Fruit fly (Drosophila melanogaster) whole organism, embryonic: ENCODE measurements around the gene Nup98-96.

Experiments used
- Ada2b ChIP-seq: fragments of 200-800 bp; sonication (Bioruptor generic); IDR thresholded peaks from 2 replicates; pipeline ENCODE4 v1.3.6; 2022; ENCODE audit warnings: missing biosample characterization, missing genetic modification characterization
- CG11247 ChIP-seq: fragments of 200-800 bp; sonication (Bioruptor generic); IDR thresholded peaks from 2 replicates; pipeline ENCODE4 v1.3.6; 2022; ENCODE audit warnings: missing biosample characterization, missing genetic modification characterization
- CG12071 ChIP-seq: fragments of 200-800 bp; sonication (Bioruptor generic); optimal IDR thresholded peaks from 3 replicates; lab custom pipeline; 2018; ENCODE audit warnings: missing biosample characterization, mild to moderate bottlenecking, missing genetic modification characterization
- CG13624 ChIP-seq: fragments of 200-800 bp; sonication (Bioruptor generic); optimal IDR thresholded peaks from 2 replicates; lab custom pipeline; 2016; ENCODE audit warnings: missing biosample characterization, missing genetic modification characterization
- CG14667 ChIP-seq: fragments of 200-800 bp; sonication (Bioruptor generic); IDR thresholded peaks from 2 replicates; pipeline ENCODE4 v1.3.6; 2022; ENCODE audit warnings: missing biosample characterization, missing genetic modification characterization
- CG16863 ChIP-seq: fragments of 200-800 bp; sonication (Bioruptor generic); optimal IDR thresholded peaks from 3 replicates; lab custom pipeline; 2016; ENCODE audit warnings: missing biosample characterization, missing genetic modification characterization
- CG1832 ChIP-seq: fragments of 200-800 bp; sonication (Bioruptor generic); optimal IDR thresholded peaks from 2 replicates; lab custom pipeline; 2017; ENCODE audit warnings: missing biosample characterization, mild to moderate bottlenecking, missing genetic modification characterization, inconsistent platforms
- CG30020 ChIP-seq: fragments of 200-800 bp; optimal IDR thresholded peaks from 2 replicates; lab custom pipeline; 2019; ENCODE audit warnings: missing biosample characterization, mild to moderate bottlenecking, missing genetic modification characterization, moderate library complexity
- CG31388 ChIP-seq: fragments of 200-800 bp; sonication (Bioruptor generic); optimal IDR thresholded peaks from 2 replicates; lab custom pipeline; 2016; ENCODE audit warnings: missing biosample characterization, missing genetic modification characterization
- CG3847 ChIP-seq: fragments of 200-800 bp; sonication (Bioruptor generic); IDR thresholded peaks from 2 replicates; pipeline ENCODE4 v1.3.6; 2022; ENCODE audit warnings: missing biosample characterization, missing genetic modification characterization
- CG5180 ChIP-seq: fragments of 200-800 bp; sonication (Bioruptor generic); optimal IDR thresholded peaks from 3 replicates; lab custom pipeline; 2017; ENCODE audit warnings: missing biosample characterization, missing genetic modification characterization, mild to moderate bottlenecking, moderate library complexity, missing genetic modification reagents
- CG7839 ChIP-seq: fragments of 200-800 bp; sonication (Bioruptor generic); optimal IDR thresholded peaks from 3 replicates; lab custom pipeline; 2018; ENCODE audit warnings: missing biosample characterization, mild to moderate bottlenecking, missing genetic modification characterization, moderate library complexity
- CG9797 ChIP-seq: fragments of 200-800 bp; sonication (Bioruptor generic); optimal IDR thresholded peaks from 3 replicates; lab custom pipeline; 2018; ENCODE audit warnings: missing biosample characterization, mild to moderate bottlenecking, missing genetic modification characterization
- Eip74EF ChIP-seq, 2 experiments: fragments of 200-800 bp in 1 of 2; fragments of >200 bp in 1 of 2; sonication (Bioruptor generic) in 1 of 2; optimal IDR thresholded peaks; 2 replicates each; lab custom pipeline; 2017 to 2019; ENCODE audit warnings: missing biosample characterization in 2 of 2, missing genetic modification characterization in 2 of 2, mild to moderate bottlenecking in 1 of 2, moderate library complexity in 1 of 2
- Ets97D ChIP-seq: fragments of 200-800 bp; sonication (Bioruptor generic); optimal IDR thresholded peaks from 3 replicates; lab custom pipeline; 2016; ENCODE audit warnings: missing biosample characterization, missing genetic modification characterization
- H2.0 ChIP-seq: fragments of 200-800 bp; sonication (Bioruptor generic); IDR thresholded peaks from 2 replicates; pipeline ENCODE4 v1.3.6; 2022; ENCODE audit warnings: missing biosample characterization, missing genetic modification characterization
- HLH3B ChIP-seq: fragments of 200-800 bp; sonication (Bioruptor generic); IDR thresholded peaks from 2 replicates; pipeline ENCODE4 v1.3.6; 2022; ENCODE audit warnings: missing biosample characterization, missing genetic modification characterization
- Hr3 ChIP-seq: fragments of 200-800 bp; sonication (Bioruptor generic); optimal IDR thresholded peaks from 3 replicates; lab custom pipeline; 2016; ENCODE audit warnings: missing biosample characterization, missing genetic modification characterization
- Med ChIP-seq: fragments of 200-800 bp; sonication (Bioruptor generic); peaks from one replicate; lab custom pipeline; 2016; ENCODE audit warnings: missing biosample characterization, missing genetic modification characterization, mild to moderate bottlenecking, inconsistent platforms, moderate library complexity
- NK7.1 ChIP-seq: fragments of 200-800 bp; sonication (Bioruptor generic); optimal IDR thresholded peaks from 3 replicates; lab custom pipeline; 2016; ENCODE audit warnings: missing biosample characterization, missing genetic modification characterization
- Neu2 ChIP-seq: fragments of 200-800 bp; sonication (Bioruptor generic); optimal IDR thresholded peaks from 3 replicates; lab custom pipeline; 2016; ENCODE audit warnings: missing biosample characterization, missing genetic modification characterization, borderline replicate concordance
- Scr ChIP-seq: fragments of 200-800 bp; sonication (Bioruptor generic); IDR thresholded peaks from 2 replicates; pipeline ENCODE4 v1.3.6; 2022; ENCODE audit warnings: missing biosample characterization, missing genetic modification characterization; ENCODE audit not compliant: partially characterized antibody
- Ssrp ChIP-seq: fragments of 200-800 bp; sonication (Bioruptor generic); optimal IDR thresholded peaks from 2 replicates; lab custom pipeline; 2018; ENCODE audit warnings: missing biosample characterization, mild to moderate bottlenecking, missing genetic modification characterization, moderate library complexity
- Stat92E ChIP-seq, 3 experiments: fragments of >200 bp in 2 of 3; fragments of 200-800 bp in 1 of 3; sonication (Bioruptor generic) in 1 of 3; optimal IDR thresholded peaks; 2 replicates each; lab custom pipeline; 2017 to 2019; ENCODE audit warnings: missing biosample characterization in 3 of 3, missing genetic modification characterization in 3 of 3, mild to moderate bottlenecking in 1 of 3, moderate library complexity in 1 of 3
- Tbp ChIP-seq: fragments of >200 bp; optimal IDR thresholded peaks from 2 replicates; lab custom pipeline; 2018; ENCODE audit warnings: missing biosample characterization, missing genetic modification characterization
- Xbp1 ChIP-seq: fragments of 200-800 bp; sonication (Bioruptor generic); optimal IDR thresholded peaks from 3 replicates; lab custom pipeline; 2016; ENCODE audit warnings: missing biosample characterization, mild to moderate bottlenecking, missing genetic modification characterization
- al ChIP-seq: fragments of 200-800 bp; sonication (Bioruptor generic); IDR thresholded peaks from 2 replicates; pipeline ENCODE4 v1.3.6; 2022; ENCODE audit warnings: missing biosample characterization, missing genetic modification characterization
- az2 ChIP-seq: fragments of 200-800 bp; sonication (Bioruptor generic); optimal IDR thresholded peaks from 3 replicates; lab custom pipeline; 2016; ENCODE audit warnings: missing biosample characterization, missing genetic modification characterization
- bbx ChIP-seq: fragments of 200-800 bp; sonication (Bioruptor generic); IDR thresholded peaks from 2 replicates; pipeline ENCODE4 v1.3.6; 2022; ENCODE audit warnings: missing biosample characterization, missing genetic modification characterization; ENCODE audit not compliant: partially characterized antibody
- bsh ChIP-seq, 2 experiments: fragments of 200-800 bp; sonication (Bioruptor generic); optimal IDR thresholded peaks; 2 replicates each; lab custom pipeline; 2017 to 2018; ENCODE audit warnings: mild to moderate bottlenecking in 2 of 2, missing biosample characterization in 2 of 2, missing genetic modification characterization in 2 of 2, moderate library complexity in 1 of 2
- cas ChIP-seq: fragments of 200-800 bp; sonication (Bioruptor generic); IDR thresholded peaks from 2 replicates; pipeline ENCODE4 v1.3.6; 2022; ENCODE audit warnings: missing biosample characterization, missing genetic modification characterization
- chinmo ChIP-seq: fragments of 200-800 bp; sonication (Bioruptor generic); IDR thresholded peaks from 4 replicates; pipeline ENCODE4 v1.3.6; 2022; ENCODE audit warnings: missing biosample characterization, missing genetic modification characterization; ENCODE audit not compliant: partially characterized antibody
- dati ChIP-seq: fragments of 200-800 bp; sonication (Bioruptor generic); IDR thresholded peaks from 2 replicates; pipeline ENCODE4 v1.3.6; 2022; ENCODE audit warnings: missing biosample characterization, missing genetic modification characterization
- dmrt11E ChIP-seq: fragments of 200-800 bp; sonication (Bioruptor generic); optimal IDR thresholded peaks from 3 replicates; lab custom pipeline; 2018; ENCODE audit warnings: missing biosample characterization, mild to moderate bottlenecking, missing genetic modification characterization, moderate library complexity
- dpn ChIP-seq, 2 experiments: fragments of 200-800 bp; sonication (Bioruptor generic); optimal IDR thresholded peaks; 3 replicates each; lab custom pipeline; 2016; ENCODE audit warnings: missing biosample characterization in 2 of 2, missing genetic modification characterization in 2 of 2
- fu2 ChIP-seq: fragments of 200-800 bp; sonication (Bioruptor generic); optimal IDR thresholded peaks from 2 replicates; lab custom pipeline; 2016; ENCODE audit warnings: missing biosample characterization, missing genetic modification characterization
- gce ChIP-seq: fragments of 200-800 bp; sonication (Bioruptor generic); IDR thresholded peaks from 3 replicates; pipeline ENCODE4 v1.3.6; 2022; ENCODE audit warnings: missing biosample characterization, missing genetic modification characterization
- her ChIP-seq: fragments of 200-800 bp; sonication (Bioruptor generic); optimal IDR thresholded peaks from 2 replicates; lab custom pipeline; 2016; ENCODE audit warnings: missing biosample characterization, missing genetic modification characterization
- klu ChIP-seq: fragments of 200-800 bp; sonication (Bioruptor generic); IDR thresholded peaks from 2 replicates; pipeline ENCODE4 v1.3.6; 2022; ENCODE audit warnings: missing biosample characterization, missing genetic modification characterization
- luna ChIP-seq: fragments of 200-800 bp; sonication (Bioruptor generic); optimal IDR thresholded peaks from 2 replicates; lab custom pipeline; 2016; ENCODE audit warnings: missing biosample characterization, missing genetic modification characterization
- nau ChIP-seq: fragments of 200-800 bp; sonication (Bioruptor generic); optimal IDR thresholded peaks from 3 replicates; lab custom pipeline; 2017; ENCODE audit warnings: missing biosample characterization, mild to moderate bottlenecking, missing genetic modification characterization, missing genetic modification reagents
- nom ChIP-seq: fragments of 200-800 bp; sonication (Bioruptor generic); optimal IDR thresholded peaks from 2 replicates; lab custom pipeline; 2017; ENCODE audit warnings: missing biosample characterization, missing genetic modification characterization, mild to moderate bottlenecking, moderate library complexity, missing genetic modification reagents
- org-1 ChIP-seq: fragments of 200-800 bp; sonication (Bioruptor generic); optimal IDR thresholded peaks from 2 replicates; lab custom pipeline; 2017; ENCODE audit warnings: missing biosample characterization, missing genetic modification characterization
- pita ChIP-seq: fragments of 200-800 bp; sonication (Bioruptor generic); optimal IDR thresholded peaks from 2 replicates; lab custom pipeline; 2017; ENCODE audit warnings: missing biosample characterization, mild to moderate bottlenecking, missing genetic modification characterization
- shn ChIP-seq: fragments of 200-800 bp; sonication (Bioruptor generic); optimal IDR thresholded peaks from 3 replicates; lab custom pipeline; 2016; ENCODE audit warnings: missing biosample characterization, missing genetic modification characterization
- slbo ChIP-seq: fragments of 200-800 bp; sonication (Bioruptor generic); IDR thresholded peaks from 2 replicates; pipeline ENCODE4 v1.3.6; 2022; ENCODE audit warnings: missing biosample characterization, missing genetic modification characterization
- tgo ChIP-seq: fragments of 200-800 bp; sonication (Bioruptor generic); IDR thresholded peaks from 3 replicates; pipeline ENCODE4 v1.3.6; 2022; ENCODE audit warnings: missing biosample characterization, missing genetic modification characterization
- usp ChIP-seq: fragments of >200 bp; optimal IDR thresholded peaks from 2 replicates; lab custom pipeline; 2017; ENCODE audit warnings: missing biosample characterization, missing genetic modification characterization
- vvl ChIP-seq: fragments of 200-800 bp; sonication (Bioruptor generic); IDR thresholded peaks from 2 replicates; pipeline ENCODE4 v1.3.6; 2022; ENCODE audit warnings: missing biosample characterization, missing genetic modification characterization
- wdn ChIP-seq: fragments of 200-800 bp; sonication (Bioruptor generic); IDR thresholded peaks from 2 replicates; pipeline ENCODE4 v1.3.6; 2022; ENCODE audit warnings: missing biosample characterization, missing genetic modification characterization

The Nup98-96 gene

DNA sequence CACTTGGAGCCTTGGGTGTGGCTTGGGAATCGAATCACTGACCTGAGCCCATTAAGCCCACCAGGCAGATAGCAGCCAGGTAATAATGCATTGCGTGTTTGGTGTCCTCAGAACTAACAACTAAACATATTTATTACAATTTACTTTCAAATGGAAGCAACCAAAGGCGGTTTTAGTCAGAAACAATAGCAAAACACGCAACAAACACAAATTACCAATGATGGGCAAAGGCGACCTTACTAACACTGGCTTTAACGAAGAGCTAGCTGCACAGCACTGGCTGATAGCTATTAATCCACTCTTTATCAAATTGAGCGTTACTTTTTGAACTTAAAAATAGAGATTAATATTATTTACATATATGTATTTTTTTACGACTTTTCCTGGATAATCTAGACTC, 18.4 kb downstream of the Nup98-96 start, which contains the start of gene udt (continued):
- TF ChIP-seq nom (no peak), chinmo (no peak), CG16863 (no peak), CG5180 (GFP tag; lab: Kevin White, UChicago) (no peak), CG3847 (GFP tag; lab: Robert Waterston, UW) (no peak), CG12071 (GFP tag; lab: Kevin White, UChicago) (no peak), Stat92E (GFP tag; optimal IDR thresholded peaks at IDR 0.05; lab: Kevin White, UChicago) (no peak), tgo (GFP tag; lab: Robert Waterston, UW) (no peak), shn (no peak), CG11247 (GFP tag; lab: Robert Waterston, UW) (0 out of 2 replicates have a peak, but pooled peaks have one; percentile 22), vvl (GFP tag; lab: Robert Waterston, UW) (peak; percentile 27; the same call in 1 of the 2 replicates), nau (no peak), CG7839 (tag; lab: Kevin White, UChicago) (no peak), Ada2b (GFP tag; lab: Robert Waterston, UW) (no peak), Ssrp (no peak), gce (GFP tag; lab: Robert Waterston, UW) (no peak), dpn (GFP tag; optimal IDR thresholded peaks at IDR 0.05; lab: Kevin White, UChicago) (peak in 1 of 2 experiments; percentile 13), Neu2 (GFP tag; lab: Kevin White, UChicago) (no peak), CG31388 (GFP tag; lab: Kevin White, UChicago) (no peak), wdn (GFP tag; lab: Robert Waterston, UW) (no peak), Ets97D (peak; percentile 6), Scr (GFP tag; lab: Robert Waterston, UW) (no peak), fu2 (GFP tag; lab: Kevin White, UChicago) (no peak), CG14667 (GFP tag; lab: Robert Waterston, UW) (no peak), klu (GFP tag; lab: Robert Waterston, UW) (no peak), Med (peak; percentile 78), bbx (GFP tag; lab: Robert Waterston, UW) (peak; percentile 20; the same call in 1 of the 2 replicates), luna (GFP tag; lab: Kevin White, UChicago) (peak; percentile 4), H2.0 (GFP tag; lab: Robert Waterston, UW) (no peak), az2 (GFP tag; lab: Kevin White, UChicago) (no peak), bsh (GFP tag; optimal IDR thresholded peaks at IDR 0.05; lab: Kevin White, UChicago) (no peak), HLH3B (GFP tag; lab: Robert Waterston, UW) (no peak), al (GFP tag; lab: Robert Waterston, UW) (no peak), dmrt11E (tag; lab: Kevin White, UChicago) (no peak)

DNA sequence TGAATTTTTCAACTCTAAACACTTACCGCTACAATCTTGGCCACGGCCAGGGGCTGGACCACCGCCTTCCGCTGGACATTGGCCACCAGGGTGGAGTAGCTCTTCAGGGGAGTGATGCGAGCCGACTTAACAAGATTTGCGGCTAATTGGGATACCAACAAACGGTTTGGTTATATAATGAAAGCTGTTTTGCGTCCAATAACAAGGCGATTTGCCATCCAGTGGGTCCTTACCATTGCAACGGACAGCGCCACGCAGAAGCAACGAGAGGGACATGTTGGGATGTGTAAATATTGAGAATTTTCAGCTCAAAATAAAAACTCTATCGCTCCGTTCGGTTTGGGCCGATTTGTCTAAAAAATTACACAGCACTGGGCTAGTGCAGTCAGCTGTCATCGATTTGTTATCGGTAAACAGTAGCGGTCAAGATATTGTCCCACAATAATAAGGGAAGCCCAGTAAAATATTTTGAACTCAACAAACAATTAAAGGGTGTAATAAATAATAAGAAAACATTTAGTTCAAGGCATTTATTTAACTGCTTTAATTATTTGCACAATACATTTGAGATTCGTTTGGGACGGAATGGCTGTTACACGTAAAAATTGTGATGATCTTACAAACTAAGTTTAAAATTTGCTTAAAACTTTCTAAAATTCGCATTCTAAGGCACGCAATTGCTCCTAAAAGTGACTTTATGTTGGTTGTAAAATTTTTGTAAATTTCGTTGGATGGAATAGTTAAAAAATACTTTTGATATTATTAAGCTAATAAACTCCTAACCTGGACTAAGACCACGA, 21.0 kb downstream of the Nup98-96 start, which contains the start of gene SdhD:
Gene SdhD (minus strand): TSS at position 382 of the 800 bp plus-strand sequence.
- TF ChIP-seq CG1832 (GFP tag; lab: Kevin White, UChicago) (no peak), slbo (GFP tag; lab: Robert Waterston, UW) (peak; percentile 37; the same call in 1 of the 2 replicates), Tbp (GFP tag; lab: Kevin White, UChicago) (no peak), CG13624 (GFP tag; lab: Kevin White, UChicago) (peak; percentile 15), Xbp1 (GFP tag; lab: Kevin White, UChicago) (peak; percentile 32), her (peak; percentile 47), Eip74EF (GFP tag; optimal IDR thresholded peaks at IDR 0.05; lab: Kevin White, UChicago) (no peak), Stat92E (GFP tag; optimal IDR thresholded peaks at IDR 0.05; lab: Kevin White, UChicago) (no peak), NK7.1 (no peak), cas (no peak), CG9797 (GFP tag; lab: Kevin White, UChicago) (no peak), pita (no peak), dati (GFP tag; lab: Robert Waterston, UW) (no peak), org-1 (no peak), CG30020 (tag; lab: Kevin White, UChicago) (peak; percentile 20), usp (GFP tag; lab: Kevin White, UChicago) (no peak), Hr3 (no peak)
